Worm (Caenorhabditis elegans) whole organism, late embryonic: ENCODE measurements around the gene F49C12.9.

Experiments used
- ama-1 ChIP-seq: fragments of 150-350 bp; optimal IDR thresholded peaks from 2 replicates; lab custom pipeline; 2014
- ets-4 ChIP-seq: sonication (generic microtip); optimal IDR thresholded peaks from 2 replicates; lab custom pipeline; 2016; ENCODE audit warnings: missing genetic modification characterization, missing compliant biosample characterization
- hlh-15 ChIP-seq: sonication (generic microtip); optimal IDR thresholded peaks from 2 replicates; lab custom pipeline; 2016; ENCODE audit warnings: missing genetic modification characterization, missing compliant biosample characterization
- sox-2 ChIP-seq: fragments of 200-800 bp; sonication (Bioruptor generic); IDR thresholded peaks from 2 replicates; pipeline ENCODE4 v1.3.6; 2022; ENCODE audit warnings: missing genetic modification reagents, missing genetic modification characterization, missing compliant biosample characterization

DNA sequence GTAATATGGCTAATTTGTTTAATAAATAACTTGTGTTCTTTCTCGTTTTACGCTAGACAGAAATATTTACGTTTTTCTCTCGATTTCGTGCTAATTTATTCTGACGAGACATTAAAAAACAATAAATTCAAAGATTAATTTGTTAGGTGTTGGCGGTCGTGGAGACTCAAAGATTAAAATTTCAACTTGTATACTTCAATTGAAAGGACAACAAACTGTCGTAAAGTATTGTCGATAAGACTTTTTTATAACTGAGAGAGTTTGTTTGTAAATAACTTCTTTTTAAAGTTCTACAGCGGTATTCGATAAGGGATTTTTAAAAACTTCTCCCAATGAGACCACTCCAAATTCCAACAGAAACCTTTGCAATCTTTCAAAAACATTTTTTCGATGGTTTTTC, 37.7 kb upstream of the F49C12.9 start:
- TF ChIP-seq ama-1 (lab: Kevin White, UChicago) (no peak), hlh-15 (tag; lab: Kevin White, UChicago) (no peak), sox-2 (GFP tag; lab: Robert Waterston, UW) (no peak), ets-4 (tag; lab: Kevin White, UChicago) (no peak)
